ENCODE assay signal across 1 fruit fly cellular context in genomic region chr3R:21273427-21274038, dm6.
TF ChIP-seq lines count a peak whose summit lies in the region.

Gene CG3308, minus strand, starts transcription at chr3R:21273817.

TF ChIP-seq in whole organism, embryonic, 481 proteins besides CTCF, POLR2A, EP300 and RAD21 (continued from another document):
- TF ChIP-seq CG8765 (GFP tag; IDR thresholded peaks at IDR 0.05; lab: Robert Waterston, UW), result no peak
- peak; percentile 85 for TF ChIP-seq unc-4 (GFP tag; IDR thresholded peaks at IDR 0.05; lab: Robert Waterston, UW; ENCODE audit: partially characterized antibody)
- TF ChIP-seq CG17361 (GFP tag; IDR thresholded peaks at IDR 0.05; lab: Robert Waterston, UW), result peak; percentile 46; the same call in 1 of the 3 replicates
- TF ChIP-seq gt (GFP tag; IDR thresholded peaks at IDR 0.05; lab: Robert Waterston, UW), result no peak; the same call in 1 of the 2 replicates
- TF ChIP-seq bab2 (GFP tag; optimal IDR thresholded peaks at IDR 0.05; lab: Kevin White, UChicago), result no peak
- TF ChIP-seq trem (tag; optimal IDR thresholded peaks at IDR 0.05; lab: Kevin White, UChicago), result peak; percentile 90
- peak; percentile 26 for TF ChIP-seq sd (tag; optimal IDR thresholded peaks at IDR 0.05; lab: Kevin White, UChicago)
- TF ChIP-seq CG8944 (GFP tag; optimal IDR thresholded peaks at IDR 0.05; lab: Kevin White, UChicago), result no peak
- no peak for TF ChIP-seq bowl (GFP tag; IDR thresholded peaks at IDR 0.05; lab: Robert Waterston, UW)
- no peak for TF ChIP-seq HHEX (GFP tag; optimal IDR thresholded peaks at IDR 0.05; lab: Kevin White, UChicago)
- TF ChIP-seq Ets97D (GFP tag; optimal IDR thresholded peaks at IDR 0.05; lab: Kevin White, UChicago), result peak; percentile 49
- no peak for TF ChIP-seq run (tag; optimal IDR thresholded peaks at IDR 0.05; lab: Kevin White, UChicago)
- no peak for TF ChIP-seq slp2 (GFP tag; optimal IDR thresholded peaks at IDR 0.05; lab: Kevin White, UChicago)
- TF ChIP-seq CG2875 (GFP tag; optimal IDR thresholded peaks at IDR 0.05; lab: Kevin White, UChicago), result no peak
- no peak for TF ChIP-seq fd64A (GFP tag; optimal IDR thresholded peaks at IDR 0.05; lab: Kevin White, UChicago)
- no peak for TF ChIP-seq Usf (GFP tag; optimal IDR thresholded peaks at IDR 0.05; lab: Kevin White, UChicago)
- no peak for TF ChIP-seq Nf-YA (GFP tag; IDR thresholded peaks at IDR 0.05; lab: Robert Waterston, UW)
- no peak for TF ChIP-seq Abd-B (GFP tag; optimal IDR thresholded peaks at IDR 0.05; lab: Kevin White, UChicago)
- TF ChIP-seq CG12104 (GFP tag; optimal IDR thresholded peaks at IDR 0.05; lab: Kevin White, UChicago), result no peak
- TF ChIP-seq Bteb2 (GFP tag; optimal IDR thresholded peaks at IDR 0.05; lab: Kevin White, UChicago), result no peak
- no peak for TF ChIP-seq ken (GFP tag; IDR thresholded peaks at IDR 0.05; lab: Robert Waterston, UW)
- no peak for TF ChIP-seq otp (GFP tag; IDR thresholded peaks at IDR 0.05; lab: Robert Waterston, UW)
- TF ChIP-seq Mad (GFP tag; optimal IDR thresholded peaks at IDR 0.05; lab: Kevin White, UChicago), result peak; percentile 1
- no peak for TF ChIP-seq tap (tag; optimal IDR thresholded peaks at IDR 0.05; lab: Kevin White, UChicago)
- no peak for TF ChIP-seq fu2 (GFP tag; optimal IDR thresholded peaks at IDR 0.05; lab: Kevin White, UChicago)
- TF ChIP-seq emc (GFP tag; optimal IDR thresholded peaks at IDR 0.05; lab: Kevin White, UChicago), result no peak
- TF ChIP-seq Oaz (GFP tag; IDR thresholded peaks at IDR 0.05; lab: Robert Waterston, UW), result no peak
- no peak for TF ChIP-seq CG12071 (GFP tag; optimal IDR thresholded peaks at IDR 0.05; lab: Kevin White, UChicago)
- TF ChIP-seq CG31365 (tag; optimal IDR thresholded peaks at IDR 0.05; lab: Kevin White, UChicago), result no peak
- no peak for TF ChIP-seq shn (GFP tag; optimal IDR thresholded peaks at IDR 0.05; lab: Kevin White, UChicago)
- TF ChIP-seq CG11085 (GFP tag; IDR thresholded peaks at IDR 0.05; lab: Robert Waterston, UW), result 0 out of 2 replicates have a peak, but pooled peaks have one; percentile 20
- no peak for TF ChIP-seq pfk (GFP tag; optimal IDR thresholded peaks at IDR 0.05; lab: Kevin White, UChicago)
- TF ChIP-seq psq (GFP tag; optimal IDR thresholded peaks at IDR 0.05; lab: Kevin White, UChicago), result no peak
- peak; percentile 80 for TF ChIP-seq CG9932 (GFP tag; IDR thresholded peaks at IDR 0.05; lab: Robert Waterston, UW)
- no peak for TF ChIP-seq CG4730 (GFP tag; IDR thresholded peaks at IDR 0.05; lab: Robert Waterston, UW)
- no peak for TF ChIP-seq CG12219 (GFP tag; optimal IDR thresholded peaks at IDR 0.05; lab: Kevin White, UChicago)
- TF ChIP-seq NK7.1 (GFP tag; optimal IDR thresholded peaks at IDR 0.05; lab: Kevin White, UChicago), result no peak
- no peak for TF ChIP-seq slou (GFP tag; optimal IDR thresholded peaks at IDR 0.05; lab: Kevin White, UChicago)
- TF ChIP-seq CG17802 (tag; optimal IDR thresholded peaks at IDR 0.05; lab: Kevin White, UChicago), result no peak
- TF ChIP-seq CG34224 (GFP tag; IDR thresholded peaks at IDR 0.05; lab: Robert Waterston, UW; ENCODE audit: partially characterized antibody), result peak; percentile 83
- TF ChIP-seq exex (tag; optimal IDR thresholded peaks at IDR 0.05; lab: Kevin White, UChicago), result peak; percentile 37
- no peak for TF ChIP-seq CG3407 (GFP tag; optimal IDR thresholded peaks at IDR 0.05; lab: Kevin White, UChicago)
- no peak for TF ChIP-seq eyg (GFP tag; optimal IDR thresholded peaks at IDR 0.05; lab: Kevin White, UChicago)
- peak in 1 of 2 experiments; percentile 95 for TF ChIP-seq Pdp1 (GFP tag; optimal IDR thresholded peaks at IDR 0.05; lab: Kevin White, UChicago)
- no peak for TF ChIP-seq da (GFP tag; optimal IDR thresholded peaks at IDR 0.05; lab: Kevin White, UChicago)
- TF ChIP-seq CG17359 (tag; optimal IDR thresholded peaks at IDR 0.05; lab: Kevin White, UChicago), result peak; percentile 33
- TF ChIP-seq dmrt11E (tag; optimal IDR thresholded peaks at IDR 0.05; lab: Kevin White, UChicago), result peak; percentile 19
- no peak for TF ChIP-seq prd (optimal IDR thresholded peaks at IDR 0.05; lab: Kevin White, UChicago)
- TF ChIP-seq prd (GFP tag; IDR thresholded peaks at IDR 0.05; lab: Robert Waterston, UW), result 0 out of 3 replicates have a peak, but pooled peaks have one; percentile 10
- TF ChIP-seq pb (GFP tag; optimal IDR thresholded peaks at IDR 0.05; lab: Kevin White, UChicago), result no peak
- no peak for TF ChIP-seq Doc2 (GFP tag; IDR thresholded peaks at IDR 0.05; lab: Robert Waterston, UW)
- no peak for TF ChIP-seq Dfd (GFP tag; optimal IDR thresholded peaks at IDR 0.05; lab: Kevin White, UChicago)
- TF ChIP-seq Xrp1 (GFP tag; IDR thresholded peaks at IDR 0.05; lab: Robert Waterston, UW), result no peak; the same call in 1 of the 2 replicates
- TF ChIP-seq chif (GFP tag; optimal IDR thresholded peaks at IDR 0.05; lab: Kevin White, UChicago), result no peak
- TF ChIP-seq Atf3 (GFP tag; optimal IDR thresholded peaks at IDR 0.05; lab: Kevin White, UChicago), result peak; percentile 14
- TF ChIP-seq CG30020 (tag; optimal IDR thresholded peaks at IDR 0.05; lab: Kevin White, UChicago), result no peak
- peak; percentile 31 for TF ChIP-seq CG7556 (GFP tag; optimal IDR thresholded peaks at IDR 0.05; lab: Kevin White, UChicago)
- TF ChIP-seq en (GFP tag; optimal IDR thresholded peaks at IDR 0.05; lab: Kevin White, UChicago), result no peak
- TF ChIP-seq lilli (GFP tag; optimal IDR thresholded peaks at IDR 0.05; lab: Kevin White, UChicago), result peak; percentile 56
- TF ChIP-seq CG10267 (tag; optimal IDR thresholded peaks at IDR 0.05; lab: Kevin White, UChicago), result peak; percentile 97
- TF ChIP-seq CG2712 (tag; optimal IDR thresholded peaks at IDR 0.05; lab: Kevin White, UChicago), result peak; percentile 47
- no peak for TF ChIP-seq kni (GFP tag; optimal IDR thresholded peaks at IDR 0.05; lab: Kevin White, UChicago)
- peak; percentile 97 for TF ChIP-seq Dp (GFP tag; optimal IDR thresholded peaks at IDR 0.05; lab: Kevin White, UChicago)
- TF ChIP-seq Hr78 (GFP tag; optimal IDR thresholded peaks at IDR 0.05; lab: Kevin White, UChicago), result no peak
- TF ChIP-seq btn (GFP tag; optimal IDR thresholded peaks at IDR 0.05; lab: Kevin White, UChicago), result no peak
- no peak for TF ChIP-seq Elba2 (GFP tag; optimal IDR thresholded peaks at IDR 0.05; lab: Kevin White, UChicago)
- peak; percentile 28 for TF ChIP-seq CG7928 (GFP tag; optimal IDR thresholded peaks at IDR 0.05; lab: Kevin White, UChicago)
- no peak for TF ChIP-seq CG9727 (GFP tag; optimal IDR thresholded peaks at IDR 0.05; lab: Kevin White, UChicago)
- no peak for TF ChIP-seq CG31441 (GFP tag; IDR thresholded peaks at IDR 0.05; lab: Robert Waterston, UW)
- no peak for TF ChIP-seq luna (GFP tag; optimal IDR thresholded peaks at IDR 0.05; lab: Kevin White, UChicago)
- TF ChIP-seq CG16815 (GFP tag; optimal IDR thresholded peaks at IDR 0.05; lab: Kevin White, UChicago), result no peak
- no peak for TF ChIP-seq twi (tag; optimal IDR thresholded peaks at IDR 0.05; lab: Kevin White, UChicago)
- peak; percentile 15 for TF ChIP-seq jumu (GFP tag; optimal IDR thresholded peaks at IDR 0.05; lab: Kevin White, UChicago)
- TF ChIP-seq br (optimal IDR thresholded peaks at IDR 0.05; lab: Kevin White, UChicago), result no peak
- no peak for TF ChIP-seq ewg (GFP tag; optimal IDR thresholded peaks at IDR 0.05; lab: Kevin White, UChicago)
- no peak for TF ChIP-seq CG17912 (GFP tag; optimal IDR thresholded peaks at IDR 0.05; lab: Kevin White, UChicago)
- peak; percentile 15 for TF ChIP-seq CG12942 (GFP tag; optimal IDR thresholded peaks at IDR 0.05; lab: Kevin White, UChicago)
- TF ChIP-seq nerfin-1 (tag; optimal IDR thresholded peaks at IDR 0.05; lab: Kevin White, UChicago), result no peak
- TF ChIP-seq chn (GFP tag; optimal IDR thresholded peaks at IDR 0.05; lab: Kevin White, UChicago), result no peak
- no peak for TF ChIP-seq mirr (GFP tag; optimal IDR thresholded peaks at IDR 0.05; lab: Kevin White, UChicago)
- TF ChIP-seq her (GFP tag; optimal IDR thresholded peaks at IDR 0.05; lab: Kevin White, UChicago), result peak; percentile 10
- peak; percentile 87 for TF ChIP-seq Sry-δ (GFP tag; optimal IDR thresholded peaks at IDR 0.05; lab: Kevin White, UChicago)
- TF ChIP-seq HmgD (GFP tag; optimal IDR thresholded peaks at IDR 0.05; lab: Kevin White, UChicago), result peak; percentile 7
- TF ChIP-seq danr (GFP tag; IDR thresholded peaks at IDR 0.05; lab: Robert Waterston, UW), result no peak
- TF ChIP-seq amos (GFP tag; IDR thresholded peaks at IDR 0.05; lab: Robert Waterston, UW; ENCODE audit: partially characterized antibody), result peak; percentile 91
- no peak for TF ChIP-seq ase (GFP tag; IDR thresholded peaks at IDR 0.05; lab: Robert Waterston, UW)
- TF ChIP-seq CG4360 (GFP tag; IDR thresholded peaks at IDR 0.05; lab: Robert Waterston, UW), result no peak
- TF ChIP-seq tgo (GFP tag; IDR thresholded peaks at IDR 0.05; lab: Robert Waterston, UW), result no peak
- TF ChIP-seq dati (GFP tag; IDR thresholded peaks at IDR 0.05; lab: Robert Waterston, UW), result no peak
- peak; percentile 36 for TF ChIP-seq CG10543 (GFP tag; optimal IDR thresholded peaks at IDR 0.05; lab: Kevin White, UChicago)
- TF ChIP-seq zen (tag; optimal IDR thresholded peaks at IDR 0.05; lab: Kevin White, UChicago), result no peak
- no peak for TF ChIP-seq ac (GFP tag; optimal IDR thresholded peaks at IDR 0.05; lab: Kevin White, UChicago)
- TF ChIP-seq sima (GFP tag; optimal IDR thresholded peaks at IDR 0.05; lab: Kevin White, UChicago), result no peak
- TF ChIP-seq MESR4 (GFP tag; optimal IDR thresholded peaks at IDR 0.05; lab: Kevin White, UChicago), result peak; percentile 76
- TF ChIP-seq CG31224 (GFP tag; IDR thresholded peaks at IDR 0.05; lab: Robert Waterston, UW), result no peak
- TF ChIP-seq sisA (GFP tag; IDR thresholded peaks at IDR 0.05; lab: Robert Waterston, UW), result no peak
- no peak for TF ChIP-seq disco-r (GFP tag; optimal IDR thresholded peaks at IDR 0.05; lab: Kevin White, UChicago)
- no peak for TF ChIP-seq CG2202 (tag; optimal IDR thresholded peaks at IDR 0.05; lab: Kevin White, UChicago)
- TF ChIP-seq CG18599 (GFP tag; optimal IDR thresholded peaks at IDR 0.05; lab: Kevin White, UChicago), result peak; percentile 33
- no peak for TF ChIP-seq CG9437 (GFP tag; optimal IDR thresholded peaks at IDR 0.05; lab: Kevin White, UChicago)
- no peak for TF ChIP-seq CG8924 (tag; optimal IDR thresholded peaks at IDR 0.05; lab: Kevin White, UChicago)
- TF ChIP-seq CG1603 (tag; optimal IDR thresholded peaks at IDR 0.05; lab: Kevin White, UChicago), result peak; percentile 70
- no peak for TF ChIP-seq Lpt (GFP tag; optimal IDR thresholded peaks at IDR 0.05; lab: Kevin White, UChicago)
- TF ChIP-seq H2.0 (GFP tag; IDR thresholded peaks at IDR 0.05; lab: Robert Waterston, UW), result no peak
- no peak for TF ChIP-seq CG10959 (GFP tag; IDR thresholded peaks at IDR 0.05; lab: Robert Waterston, UW)
- TF ChIP-seq ato (GFP tag; IDR thresholded peaks at IDR 0.05; lab: Robert Waterston, UW; ENCODE audit: partially characterized antibody), result peak; percentile 69; the same call in 1 of the 2 replicates
- no peak for TF ChIP-seq Taf1 (GFP tag; IDR thresholded peaks at IDR 0.05; lab: Robert Waterston, UW)
- TF ChIP-seq CG10147 (GFP tag; optimal IDR thresholded peaks at IDR 0.05; lab: Kevin White, UChicago), result peak; percentile 9
- peak; percentile 80 for TF ChIP-seq CG2116 (GFP tag; optimal IDR thresholded peaks at IDR 0.05; lab: Kevin White, UChicago)
- TF ChIP-seq Xbp1 (GFP tag; optimal IDR thresholded peaks at IDR 0.05; lab: Kevin White, UChicago), result peak; percentile 56
- TF ChIP-seq CG32532 (GFP tag; IDR thresholded peaks at IDR 0.05; lab: Robert Waterston, UW), result peak; percentile 51; the same call in 1 of the 2 replicates
- TF ChIP-seq lov (optimal IDR thresholded peaks at IDR 0.05; lab: Kevin White, UChicago), result no peak
- TF ChIP-seq lov (GFP tag; IDR thresholded peaks at IDR 0.05; lab: Robert Waterston, UW), result no peak
- peak; percentile 90 for TF ChIP-seq bbx (GFP tag; IDR thresholded peaks at IDR 0.05; lab: Robert Waterston, UW; ENCODE audit: partially characterized antibody)
- TF ChIP-seq Jarid2 (GFP tag; optimal IDR thresholded peaks at IDR 0.05; lab: Kevin White, UChicago), result no peak
- TF ChIP-seq ssp (GFP tag; IDR thresholded peaks at IDR 0.05; lab: Robert Waterston, UW), result 0 out of 2 replicates have a peak, but pooled peaks have one; percentile 14
- no peak for TF ChIP-seq rib (GFP tag; IDR thresholded peaks at IDR 0.05; lab: Robert Waterston, UW)
- TF ChIP-seq CG10209 (GFP tag; optimal IDR thresholded peaks at IDR 0.05; lab: Kevin White, UChicago), result peak; percentile 1
- TF ChIP-seq az2 (GFP tag; optimal IDR thresholded peaks at IDR 0.05; lab: Kevin White, UChicago), result peak; percentile 35
- peak; percentile 79 for TF ChIP-seq CG42726 (GFP tag; IDR thresholded peaks at IDR 0.05; lab: Robert Waterston, UW; ENCODE audit: partially characterized antibody)
- peak; percentile 75 for TF ChIP-seq hbn (GFP tag; IDR thresholded peaks at IDR 0.05; lab: Robert Waterston, UW; ENCODE audit: partially characterized antibody)
- no peak for TF ChIP-seq CG8388 (GFP tag; optimal IDR thresholded peaks at IDR 0.05; lab: Kevin White, UChicago)
- TF ChIP-seq TFAM (GFP tag; optimal IDR thresholded peaks at IDR 0.05; lab: Kevin White, UChicago), result no peak
- TF ChIP-seq CoRest (tag; optimal IDR thresholded peaks at IDR 0.05; lab: Kevin White, UChicago), result peak; percentile 30
- TF ChIP-seq HmgZ (tag; optimal IDR thresholded peaks at IDR 0.05; lab: Kevin White, UChicago), result peak; percentile 74
- no peak for TF ChIP-seq HLH3B (GFP tag; IDR thresholded peaks at IDR 0.05; lab: Robert Waterston, UW)
- TF ChIP-seq CG3847 (GFP tag; IDR thresholded peaks at IDR 0.05; lab: Robert Waterston, UW), result peak; percentile 78
- 0 out of 2 replicates have a peak, but pooled peaks have one; percentile 8 for TF ChIP-seq peb (GFP tag; IDR thresholded peaks at IDR 0.05; lab: Robert Waterston, UW)
- TF ChIP-seq oc (tag; optimal IDR thresholded peaks at IDR 0.05; lab: Kevin White, UChicago), result no peak
- TF ChIP-seq Nf-YC (tag; optimal IDR thresholded peaks at IDR 0.05; lab: Kevin White, UChicago), result no peak
- TF ChIP-seq Atf6 (GFP tag; IDR thresholded peaks at IDR 0.05; lab: Robert Waterston, UW), result no peak
- peak; percentile 64 for TF ChIP-seq CG2120 (GFP tag; optimal IDR thresholded peaks at IDR 0.05; lab: Kevin White, UChicago)
- TF ChIP-seq tup (GFP tag; optimal IDR thresholded peaks at IDR 0.05; lab: Kevin White, UChicago), result no peak
- no peak for TF ChIP-seq CG6765 (GFP tag; optimal IDR thresholded peaks at IDR 0.05; lab: Kevin White, UChicago)
- peak; percentile 16 for TF ChIP-seq CG15601 (tag; optimal IDR thresholded peaks at IDR 0.05; lab: Kevin White, UChicago)
